Worm (Caenorhabditis elegans) whole organism, early embryonic: ENCODE results near the gene Y50D4B.6.

ENCODE experiments used
- B0310.2 ChIP-seq: sonication (generic microtip); optimal IDR thresholded peaks from 2 replicates; lab custom pipeline; 2016; ENCODE audit warnings: mild to moderate bottlenecking, missing genetic modification characterization, missing compliant biosample characterization
- F13C5.2 ChIP-seq: sonication (generic microtip); optimal IDR thresholded peaks from 2 replicates; lab custom pipeline; 2017; ENCODE audit warnings: mild to moderate bottlenecking, missing genetic modification characterization, inconsistent platforms, missing compliant biosample characterization
- aly-1 ChIP-seq: sonication (generic microtip); optimal IDR thresholded peaks from 2 replicates; lab custom pipeline; 2016; ENCODE audit warnings: missing genetic modification characterization, missing compliant biosample characterization
- ama-1 ChIP-seq: fragments of 150-350 bp; optimal IDR thresholded peaks from 2 replicates; lab custom pipeline; 2014
- ceh-13 ChIP-seq: fragments of 200-800 bp; sonication (Bioruptor generic); optimal IDR thresholded peaks from 2 replicates; lab custom pipeline; 2018; ENCODE audit warnings: mild to moderate bottlenecking, missing genetic modification characterization, missing compliant biosample characterization
- ceh-36 ChIP-seq: sonication (generic microtip); optimal IDR thresholded peaks from 2 replicates; lab custom pipeline; 2016; ENCODE audit warnings: missing genetic modification characterization, inconsistent platforms, missing compliant biosample characterization
- ets-7 ChIP-seq: sonication (generic microtip); optimal IDR thresholded peaks from 2 replicates; lab custom pipeline; 2016; ENCODE audit warnings: missing genotype, missing genetic modification characterization, missing compliant biosample characterization
- flt-1 ChIP-seq: fragments of 200-800 bp; sonication (Bioruptor generic); IDR thresholded peaks from 2 replicates; pipeline ENCODE4 v1.3.6; 2022; ENCODE audit warnings: missing genetic modification characterization, missing compliant biosample characterization
- hmbx-1 ChIP-seq: sonication (generic microtip); optimal IDR thresholded peaks from 2 replicates; lab custom pipeline; 2016; ENCODE audit warnings: mild to moderate bottlenecking, missing genetic modification characterization, missing compliant biosample characterization
- hmg-4 ChIP-seq: fragments of 200-800 bp; sonication (Bioruptor generic); optimal IDR thresholded peaks from 2 replicates; lab custom pipeline; 2018; ENCODE audit warnings: mild to moderate bottlenecking, missing genetic modification characterization, missing compliant biosample characterization
- hnd-1 ChIP-seq: sonication (generic microtip); optimal IDR thresholded peaks from 2 replicates; lab custom pipeline; 2016; ENCODE audit warnings: missing genetic modification characterization, missing compliant biosample characterization
- pes-1 ChIP-seq: fragments of 200-800 bp; sonication (Bioruptor generic); IDR thresholded peaks from 2 replicates; pipeline ENCODE4 v1.3.6; 2022; ENCODE audit warnings: missing genetic modification reagents, missing genetic modification characterization, missing compliant biosample characterization
- scrt-1 ChIP-seq: fragments of 200-800 bp; sonication (Bioruptor generic); IDR thresholded peaks from 2 replicates; pipeline ENCODE4 v1.3.6; 2022; ENCODE audit warnings: missing genetic modification characterization, missing compliant biosample characterization
- sea-1 ChIP-seq: fragments of 200-800 bp; sonication (Bioruptor generic); conservative IDR thresholded peaks from 2 replicates; pipeline ENCODE4 v1.3.6; 2022; ENCODE audit warnings: missing genetic modification characterization, missing compliant biosample characterization
- tbx-11 ChIP-seq: fragments of 200-800 bp; sonication (Bioruptor generic); IDR thresholded peaks from 2 replicates; pipeline ENCODE4 v1.3.6; 2022; ENCODE audit warnings: missing genetic modification characterization, missing compliant biosample characterization
- tbx-37 ChIP-seq: fragments of 200-800 bp; sonication (Bioruptor generic); conservative IDR thresholded peaks from 2 replicates; pipeline ENCODE4 v1.3.6; 2022; ENCODE audit warnings: missing genetic modification reagents, missing genetic modification characterization, missing compliant biosample characterization
- tra-4 ChIP-seq: sonication (generic microtip); optimal IDR thresholded peaks from 2 replicates; lab custom pipeline; 2017; ENCODE audit warnings: missing genetic modification characterization, missing compliant biosample characterization

The Y50D4B.6 gene

ce11 chrV:1100280-1100679, 16.2 kb downstream of the Y50D4B.6 start, which contains the start of gene Y50D4B.2:
Gene Y50D4B.2 (plus strand): TSS chrV:1100580.
- TF ChIP-seq ets-7 (tag; lab: Kevin White, UChicago), result no peak
- TF ChIP-seq ama-1 (lab: Kevin White, UChicago), result no peak
- no peak for TF ChIP-seq hmbx-1 (tag; lab: Kevin White, UChicago)
- TF ChIP-seq flt-1 (GFP tag; lab: Robert Waterston, UW), result no peak
- TF ChIP-seq tbx-11 (GFP tag; lab: Robert Waterston, UW), result no peak
- no peak for TF ChIP-seq sea-1 (GFP tag; lab: Robert Waterston, UW)
- TF ChIP-seq ceh-13, result no peak
- TF ChIP-seq hmg-4, result no peak
- no peak for TF ChIP-seq hnd-1
- no peak for TF ChIP-seq pes-1 (GFP tag; lab: Robert Waterston, UW)
- no peak for TF ChIP-seq ceh-36 (tag; lab: Kevin White, UChicago)
- no peak for TF ChIP-seq scrt-1 (GFP tag; lab: Robert Waterston, UW)
- TF ChIP-seq tra-4, result no peak
- TF ChIP-seq B0310.2 (tag; lab: Kevin White, UChicago), result no peak
- TF ChIP-seq aly-1 (tag; lab: Kevin White, UChicago), result no peak

ce11 chrV:1102569-1102968, 18.5 kb downstream of the Y50D4B.6 start:
- no peak for TF ChIP-seq ceh-36 (tag; lab: Kevin White, UChicago)
- no peak for TF ChIP-seq aly-1 (tag; lab: Kevin White, UChicago)
- TF ChIP-seq F13C5.2 (tag; lab: Kevin White, UChicago), result no peak
- no peak for TF ChIP-seq hmg-4
- TF ChIP-seq ets-7 (tag; lab: Kevin White, UChicago), result no peak
- TF ChIP-seq pes-1 (GFP tag; lab: Robert Waterston, UW), result no peak

ce11 chrV:1112180-1112579, 28.1 kb downstream of the Y50D4B.6 start:
- TF ChIP-seq ceh-36 (tag; lab: Kevin White, UChicago) (peak; percentile 69), hnd-1 (no peak), sea-1 (GFP tag; lab: Robert Waterston, UW) (no peak)

DNA sequence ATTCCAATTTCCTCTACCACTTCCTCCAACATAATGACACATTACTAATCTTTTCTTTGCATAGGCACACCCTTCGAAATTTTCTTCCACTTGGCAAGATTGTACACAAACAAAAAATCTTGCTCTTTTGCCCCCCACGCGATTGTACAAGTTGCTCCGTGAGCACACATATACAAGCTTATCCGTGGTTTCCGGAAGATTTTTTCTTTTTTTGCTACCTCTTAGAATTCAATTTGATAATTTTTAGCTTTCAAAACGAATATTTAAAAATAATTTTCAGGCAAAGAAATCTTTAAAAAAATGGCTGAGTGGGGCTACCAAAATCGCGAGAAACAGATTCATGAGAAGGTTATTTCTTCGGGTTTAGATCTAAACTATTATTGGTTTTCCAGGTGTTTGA, 28.5 kb downstream of the Y50D4B.6 start, which contains the start of gene Y50D4B.1:
Y50D4B.1 (plus strand) TSS at position 301 of the 400 bp plus-strand sequence.
- TF ChIP-seq hmbx-1 (tag; lab: Kevin White, UChicago) (no peak), pes-1 (GFP tag; lab: Robert Waterston, UW) (no peak), ama-1 (lab: Kevin White, UChicago) (no peak), hnd-1 (no peak)

ce11 chrV:1120101-1120500, 36.0 kb downstream of the Y50D4B.6 start:
- no peak for TF ChIP-seq aly-1 (tag; lab: Kevin White, UChicago)
- no peak for TF ChIP-seq sea-1 (GFP tag; lab: Robert Waterston, UW)
- TF ChIP-seq hmg-4, result no peak
- no peak for TF ChIP-seq pes-1 (GFP tag; lab: Robert Waterston, UW)
- TF ChIP-seq flt-1 (GFP tag; lab: Robert Waterston, UW), result no peak
- no peak for TF ChIP-seq tbx-11 (GFP tag; lab: Robert Waterston, UW)
- TF ChIP-seq ceh-36 (tag; lab: Kevin White, UChicago), result no peak
- no peak for TF ChIP-seq hmbx-1 (tag; lab: Kevin White, UChicago)
- TF ChIP-seq tbx-37, result no peak
- TF ChIP-seq F13C5.2 (tag; lab: Kevin White, UChicago), result no peak

- TF ChIP-seq flt-1 (GFP tag; lab: Robert Waterston, UW) (no peak), pes-1 (GFP tag; lab: Robert Waterston, UW) (no peak), ceh-13 (no peak), sea-1 (GFP tag; lab: Robert Waterston, UW) (no peak), ama-1 (lab: Kevin White, UChicago) (no peak), hmbx-1 (tag; lab: Kevin White, UChicago) (no peak)
These were observed 47.9 kb downstream of the Y50D4B.6 start, which contains the start of gene W07B8.4 for ce11 chrV:1131880-1132623. Gene W07B8.4 (minus strand): TSS chrV:1131930.

DNA sequence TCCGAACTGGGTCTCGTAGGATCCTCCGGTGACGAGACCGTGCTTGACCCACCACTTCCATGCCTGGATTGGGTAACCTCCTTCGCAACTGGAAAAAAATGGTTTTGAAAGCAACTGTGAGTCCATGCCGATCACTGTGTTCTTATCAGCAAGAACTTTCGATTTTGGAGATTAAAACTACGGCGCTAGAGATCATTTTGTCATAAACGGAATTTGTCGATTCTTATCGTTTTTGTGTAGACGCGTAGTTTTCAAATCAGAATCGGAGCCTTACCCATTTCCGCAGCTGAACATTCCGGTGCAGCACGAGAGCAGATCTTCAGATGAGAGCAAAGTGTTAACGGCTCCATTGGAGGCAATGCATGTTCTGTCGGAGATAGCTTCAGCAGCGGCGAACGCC, 49.1 kb downstream of the Y50D4B.6 start:
- TF ChIP-seq ceh-36 (tag; lab: Kevin White, UChicago), result no peak
- TF ChIP-seq hmg-4, result no peak
- no peak for TF ChIP-seq pes-1 (GFP tag; lab: Robert Waterston, UW)
- TF ChIP-seq tra-4, result no peak
- TF ChIP-seq scrt-1 (GFP tag; lab: Robert Waterston, UW), result no peak
- no peak for TF ChIP-seq aly-1 (tag; lab: Kevin White, UChicago)

DNA sequence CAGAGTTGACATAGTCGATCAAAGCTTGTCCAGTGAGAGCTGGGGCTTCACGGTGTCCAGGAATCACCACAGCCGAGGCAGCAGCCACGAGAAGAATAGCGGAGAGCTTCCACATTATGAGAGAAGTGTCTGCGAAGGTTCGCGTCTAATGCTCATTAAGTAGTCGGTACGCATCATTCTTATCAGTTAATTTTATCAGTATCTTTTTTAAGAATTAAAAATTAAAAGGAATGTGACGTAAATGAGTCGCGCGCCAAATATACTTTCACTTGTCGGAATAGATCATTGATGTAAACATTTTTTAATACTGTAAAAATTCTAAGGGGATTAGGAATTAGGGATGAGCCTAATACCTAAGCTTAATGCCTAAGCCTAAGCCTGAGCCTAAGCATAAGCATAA, 49.7 kb downstream of the Y50D4B.6 start, which contains the start of gene cpr-5:
cpr-5 (minus strand) TSS at position 197 of the 400 bp plus-strand sequence.
- TF ChIP-seq sea-1 (GFP tag; lab: Robert Waterston, UW) (no peak), ceh-36 (tag; lab: Kevin White, UChicago) (peak; percentile 60), hmbx-1 (tag; lab: Kevin White, UChicago) (no peak), tbx-11 (GFP tag; lab: Robert Waterston, UW) (no peak)
